Worm (Caenorhabditis elegans) whole organism, early embryonic: Measurements from ENCODE around the gene Y119D3B.14.

Experiments
- B0310.2 ChIP-seq: sonication (generic microtip); optimal IDR thresholded peaks from 2 replicates; lab custom pipeline; 2016; ENCODE audit warnings: mild to moderate bottlenecking, missing genetic modification characterization, missing compliant biosample characterization
- F13C5.2 ChIP-seq: sonication (generic microtip); optimal IDR thresholded peaks from 2 replicates; lab custom pipeline; 2017; ENCODE audit warnings: mild to moderate bottlenecking, missing genetic modification characterization, inconsistent platforms, missing compliant biosample characterization
- aly-1 ChIP-seq: sonication (generic microtip); optimal IDR thresholded peaks from 2 replicates; lab custom pipeline; 2016; ENCODE audit warnings: missing genetic modification characterization, missing compliant biosample characterization
- ama-1 ChIP-seq: fragments of 150-350 bp; optimal IDR thresholded peaks from 2 replicates; lab custom pipeline; 2014
- ceh-13 ChIP-seq: fragments of 200-800 bp; sonication (Bioruptor generic); optimal IDR thresholded peaks from 2 replicates; lab custom pipeline; 2018; ENCODE audit warnings: mild to moderate bottlenecking, missing genetic modification characterization, missing compliant biosample characterization
- ceh-36 ChIP-seq: sonication (generic microtip); optimal IDR thresholded peaks from 2 replicates; lab custom pipeline; 2016; ENCODE audit warnings: missing genetic modification characterization, inconsistent platforms, missing compliant biosample characterization
- ets-7 ChIP-seq: sonication (generic microtip); optimal IDR thresholded peaks from 2 replicates; lab custom pipeline; 2016; ENCODE audit warnings: missing genotype, missing genetic modification characterization, missing compliant biosample characterization
- flt-1 ChIP-seq: fragments of 200-800 bp; sonication (Bioruptor generic); IDR thresholded peaks from 2 replicates; pipeline ENCODE4 v1.3.6; 2022; ENCODE audit warnings: missing genetic modification characterization, missing compliant biosample characterization
- hmbx-1 ChIP-seq: sonication (generic microtip); optimal IDR thresholded peaks from 2 replicates; lab custom pipeline; 2016; ENCODE audit warnings: mild to moderate bottlenecking, missing genetic modification characterization, missing compliant biosample characterization
- hmg-4 ChIP-seq: fragments of 200-800 bp; sonication (Bioruptor generic); optimal IDR thresholded peaks from 2 replicates; lab custom pipeline; 2018; ENCODE audit warnings: mild to moderate bottlenecking, missing genetic modification characterization, missing compliant biosample characterization
- hnd-1 ChIP-seq: sonication (generic microtip); optimal IDR thresholded peaks from 2 replicates; lab custom pipeline; 2016; ENCODE audit warnings: missing genetic modification characterization, missing compliant biosample characterization
- pes-1 ChIP-seq: fragments of 200-800 bp; sonication (Bioruptor generic); IDR thresholded peaks from 2 replicates; pipeline ENCODE4 v1.3.6; 2022; ENCODE audit warnings: missing genetic modification reagents, missing genetic modification characterization, missing compliant biosample characterization
- scrt-1 ChIP-seq: fragments of 200-800 bp; sonication (Bioruptor generic); IDR thresholded peaks from 2 replicates; pipeline ENCODE4 v1.3.6; 2022; ENCODE audit warnings: missing genetic modification characterization, missing compliant biosample characterization
- sea-1 ChIP-seq: fragments of 200-800 bp; sonication (Bioruptor generic); conservative IDR thresholded peaks from 2 replicates; pipeline ENCODE4 v1.3.6; 2022; ENCODE audit warnings: missing genetic modification characterization, missing compliant biosample characterization
- tbx-11 ChIP-seq: fragments of 200-800 bp; sonication (Bioruptor generic); IDR thresholded peaks from 2 replicates; pipeline ENCODE4 v1.3.6; 2022; ENCODE audit warnings: missing genetic modification characterization, missing compliant biosample characterization
- tbx-37 ChIP-seq: fragments of 200-800 bp; sonication (Bioruptor generic); conservative IDR thresholded peaks from 2 replicates; pipeline ENCODE4 v1.3.6; 2022; ENCODE audit warnings: missing genetic modification reagents, missing genetic modification characterization, missing compliant biosample characterization
- tra-4 ChIP-seq: sonication (generic microtip); optimal IDR thresholded peaks from 2 replicates; lab custom pipeline; 2017; ENCODE audit warnings: missing genetic modification characterization, missing compliant biosample characterization

Y119D3B.14 gene

ce11 chrIII:1228593-1228992 is 35.0 kb upstream of the Y119D3B.14 start:
- TF ChIP-seq flt-1 (GFP tag; lab: Robert Waterston, UW) (no peak), sea-1 (GFP tag; lab: Robert Waterston, UW) (no peak), ceh-36 (tag; lab: Kevin White, UChicago) (no peak), ets-7 (tag; lab: Kevin White, UChicago) (no peak), scrt-1 (no peak), hnd-1 (tag; lab: Kevin White, UChicago) (no peak), B0310.2 (tag; lab: Kevin White, UChicago) (no peak), tra-4 (tag; lab: Kevin White, UChicago) (no peak), aly-1 (tag; lab: Kevin White, UChicago) (no peak), F13C5.2 (tag; lab: Kevin White, UChicago) (no peak), pes-1 (GFP tag; lab: Robert Waterston, UW) (no peak)

DNA sequence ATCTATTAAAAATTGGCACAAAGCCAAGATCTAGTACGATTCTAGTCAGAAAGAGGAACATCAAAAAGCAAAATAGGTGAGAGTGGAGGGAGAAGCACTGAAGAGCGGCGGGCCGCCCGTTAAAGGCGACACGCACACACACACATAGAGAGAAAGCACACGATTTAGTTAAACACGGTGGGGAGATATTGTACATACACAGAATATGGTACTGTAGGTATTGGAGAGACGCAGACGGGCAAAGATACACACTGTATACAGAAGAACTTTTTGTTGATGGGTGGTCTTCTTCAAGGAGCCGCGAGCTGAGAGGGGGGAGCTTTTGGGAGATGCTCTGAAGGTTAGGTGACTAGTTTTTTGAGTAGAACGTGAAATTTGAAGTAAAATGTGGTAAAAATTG is 32.6 kb upstream of the Y119D3B.14 start:
- TF ChIP-seq ets-7 (tag; lab: Kevin White, UChicago) (no peak), tbx-37 (GFP tag; lab: Robert Waterston, UW) (no peak), ama-1 (lab: Kevin White, UChicago) (no peak), aly-1 (tag; lab: Kevin White, UChicago) (no peak)

DNA sequence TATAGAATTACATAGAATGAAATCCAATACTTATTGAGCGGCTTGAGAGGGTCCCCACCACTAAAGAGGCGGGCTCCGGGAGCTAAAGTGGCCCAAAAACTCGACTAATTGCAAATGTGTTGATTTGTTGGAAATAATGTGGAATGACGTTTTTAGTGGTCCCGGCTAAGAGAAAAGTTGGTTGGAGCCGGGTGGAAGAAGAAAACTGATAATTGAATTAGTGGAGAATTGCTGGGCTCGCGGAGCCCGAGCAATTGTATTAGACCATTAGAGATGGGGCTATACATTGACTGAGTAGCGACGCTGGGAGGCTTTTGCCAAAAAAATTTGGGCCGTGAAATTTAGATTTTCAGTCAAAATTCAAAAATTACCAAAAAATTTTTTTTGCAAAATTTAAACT is 32.0 kb upstream of the Y119D3B.14 start:
- no peak for TF ChIP-seq tbx-37 (GFP tag; lab: Robert Waterston, UW)
- no peak for TF ChIP-seq scrt-1
- TF ChIP-seq tra-4 (tag; lab: Kevin White, UChicago), result no peak
- TF ChIP-seq ets-7 (tag; lab: Kevin White, UChicago), result no peak

DNA sequence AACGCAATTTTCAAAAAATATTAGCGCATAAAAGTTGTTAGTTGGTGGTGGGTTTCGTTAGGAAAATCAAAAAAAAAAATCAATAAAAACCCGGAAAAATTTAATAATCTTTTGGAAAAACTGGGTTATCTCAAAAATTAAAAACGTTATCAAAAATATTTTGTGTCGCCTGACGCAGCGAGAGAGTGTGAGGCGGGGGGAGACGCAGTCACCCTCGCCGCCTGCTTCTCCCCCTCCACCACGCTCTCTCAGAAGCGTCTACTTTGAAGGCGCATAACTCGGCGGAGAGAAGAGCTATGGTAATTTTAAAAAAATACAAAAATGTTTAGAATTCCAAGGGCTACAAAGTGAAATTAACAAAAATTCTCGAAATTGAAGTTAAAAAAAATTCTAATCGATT is 31.5 kb upstream of the Y119D3B.14 start:
- TF ChIP-seq aly-1 (tag; lab: Kevin White, UChicago), result no peak
- no peak for TF ChIP-seq ceh-36 (tag; lab: Kevin White, UChicago)
- TF ChIP-seq pes-1 (GFP tag; lab: Robert Waterston, UW), result no peak
- TF ChIP-seq F13C5.2 (tag; lab: Kevin White, UChicago), result no peak
- no peak for TF ChIP-seq tbx-11 (GFP tag; lab: Robert Waterston, UW)
- no peak for TF ChIP-seq B0310.2 (tag; lab: Kevin White, UChicago)
- TF ChIP-seq flt-1 (GFP tag; lab: Robert Waterston, UW), result no peak
- no peak for TF ChIP-seq ets-7 (tag; lab: Kevin White, UChicago)
- TF ChIP-seq ama-1 (lab: Kevin White, UChicago), result no peak
- no peak for TF ChIP-seq sea-1 (GFP tag; lab: Robert Waterston, UW)
- no peak for TF ChIP-seq ceh-13 (GFP tag; lab: Kevin White, UChicago)
- no peak for TF ChIP-seq tbx-37 (GFP tag; lab: Robert Waterston, UW)
- no peak for TF ChIP-seq hmg-4 (GFP tag; lab: Kevin White, UChicago)

- no peak for TF ChIP-seq ets-7 (tag; lab: Kevin White, UChicago)
- no peak for TF ChIP-seq aly-1 (tag; lab: Kevin White, UChicago)
- no peak for TF ChIP-seq pes-1 (GFP tag; lab: Robert Waterston, UW)
- TF ChIP-seq hmbx-1 (tag; lab: Kevin White, UChicago), result no peak
- no peak for TF ChIP-seq scrt-1
- TF ChIP-seq sea-1 (GFP tag; lab: Robert Waterston, UW), result no peak
- no peak for TF ChIP-seq hmg-4 (GFP tag; lab: Kevin White, UChicago)
- TF ChIP-seq tbx-37 (GFP tag; lab: Robert Waterston, UW), result no peak
- TF ChIP-seq tbx-11 (GFP tag; lab: Robert Waterston, UW), result no peak
Measured at ce11 chrIII:1223319-1224093, 29.9 kb upstream of the Y119D3B.14 start.

ce11 chrIII:1221995-1222394 is 28.4 kb upstream of the Y119D3B.14 start:
- no peak for TF ChIP-seq ceh-36 (tag; lab: Kevin White, UChicago)
- no peak for TF ChIP-seq ama-1 (lab: Kevin White, UChicago)
- no peak for TF ChIP-seq sea-1 (GFP tag; lab: Robert Waterston, UW)
- no peak for TF ChIP-seq tbx-37 (GFP tag; lab: Robert Waterston, UW)
- no peak for TF ChIP-seq ceh-13 (GFP tag; lab: Kevin White, UChicago)
- no peak for TF ChIP-seq aly-1 (tag; lab: Kevin White, UChicago)
- no peak for TF ChIP-seq flt-1 (GFP tag; lab: Robert Waterston, UW)
- no peak for TF ChIP-seq F13C5.2 (tag; lab: Kevin White, UChicago)
- TF ChIP-seq hmbx-1 (tag; lab: Kevin White, UChicago), result no peak
- TF ChIP-seq hnd-1 (tag; lab: Kevin White, UChicago), result no peak
- no peak for TF ChIP-seq scrt-1
- TF ChIP-seq tra-4 (tag; lab: Kevin White, UChicago), result no peak
- no peak for TF ChIP-seq pes-1 (GFP tag; lab: Robert Waterston, UW)
- no peak for TF ChIP-seq hmg-4 (GFP tag; lab: Kevin White, UChicago)
- TF ChIP-seq tbx-11 (GFP tag; lab: Robert Waterston, UW), result no peak
- no peak for TF ChIP-seq ets-7 (tag; lab: Kevin White, UChicago)
- no peak for TF ChIP-seq B0310.2 (tag; lab: Kevin White, UChicago)

ce11 chrIII:1220012-1220411 is 26.4 kb upstream of the Y119D3B.14 start:
- no peak for TF ChIP-seq sea-1 (GFP tag; lab: Robert Waterston, UW)
- TF ChIP-seq ets-7 (tag; lab: Kevin White, UChicago), result no peak
- TF ChIP-seq ceh-13 (GFP tag; lab: Kevin White, UChicago), result no peak
- TF ChIP-seq ama-1 (lab: Kevin White, UChicago), result no peak
- no peak for TF ChIP-seq hmg-4 (GFP tag; lab: Kevin White, UChicago)
- TF ChIP-seq scrt-1, result no peak
- TF ChIP-seq tra-4 (tag; lab: Kevin White, UChicago), result no peak
- no peak for TF ChIP-seq pes-1 (GFP tag; lab: Robert Waterston, UW)
- no peak for TF ChIP-seq tbx-11 (GFP tag; lab: Robert Waterston, UW)
- no peak for TF ChIP-seq aly-1 (tag; lab: Kevin White, UChicago)
- TF ChIP-seq flt-1 (GFP tag; lab: Robert Waterston, UW), result no peak
- no peak for TF ChIP-seq F13C5.2 (tag; lab: Kevin White, UChicago)
- TF ChIP-seq hmbx-1 (tag; lab: Kevin White, UChicago), result no peak
- no peak for TF ChIP-seq B0310.2 (tag; lab: Kevin White, UChicago)
- no peak for TF ChIP-seq tbx-37 (GFP tag; lab: Robert Waterston, UW)
- TF ChIP-seq hnd-1 (tag; lab: Kevin White, UChicago), result no peak
